Worm (Caenorhabditis elegans) whole organism, L3 larva: Measurements from ENCODE around the gene srx-56.

Experiments
- ZK546.5 ChIP-seq: sonication (generic microtip); optimal IDR thresholded peaks from 2 replicates; lab custom pipeline; 2017; ENCODE audit warnings: missing biosample characterization, missing genetic modification characterization
- aly-2 ChIP-seq: fragments of 150-350 bp; optimal IDR thresholded peaks from 2 replicates; lab custom pipeline; 2014; ENCODE audit warnings: missing biosample characterization, missing genetic modification characterization
- ama-1 ChIP-seq: fragments of 150-350 bp; optimal IDR thresholded peaks from 2 replicates; lab custom pipeline; 2018
- fkh-10 ChIP-seq: sonication (generic microtip); optimal IDR thresholded peaks from 2 replicates; lab custom pipeline; 2017; ENCODE audit warnings: missing biosample characterization, missing genetic modification reagents, missing genetic modification characterization
- lin-15B ChIP-seq: fragments of 150-350 bp; optimal IDR thresholded peaks from 2 replicates; lab custom pipeline; 2014; ENCODE audit warnings: missing biosample characterization, missing genetic modification characterization
- lin-39 ChIP-seq: fragments of 150-350 bp; optimal IDR thresholded peaks from 2 replicates; lab custom pipeline; 2018; ENCODE audit warnings: missing biosample characterization, missing genetic modification reagents, missing genetic modification characterization
- mdl-1 ChIP-seq: fragments of 150-350 bp; optimal IDR thresholded peaks from 2 replicates; lab custom pipeline; 2014; ENCODE audit warnings: missing biosample characterization, missing genetic modification characterization
- nhr-237 ChIP-seq: fragments of 150-350 bp; optimal IDR thresholded peaks from 2 replicates; lab custom pipeline; 2014; ENCODE audit warnings: missing biosample characterization, missing genetic modification characterization
- snpc-4 ChIP-seq: fragments of 150-350 bp; optimal IDR thresholded peaks from 2 replicates; lab custom pipeline; 2014; ENCODE audit warnings: missing biosample characterization, missing genetic modification characterization
- unc-62 ChIP-seq: fragments of 150-350 bp; sonication (generic microtip); optimal IDR thresholded peaks from 4 replicates; lab custom pipeline; 2014; ENCODE audit warnings: missing biosample characterization, missing genetic modification reagents, missing genetic modification characterization

DNA sequence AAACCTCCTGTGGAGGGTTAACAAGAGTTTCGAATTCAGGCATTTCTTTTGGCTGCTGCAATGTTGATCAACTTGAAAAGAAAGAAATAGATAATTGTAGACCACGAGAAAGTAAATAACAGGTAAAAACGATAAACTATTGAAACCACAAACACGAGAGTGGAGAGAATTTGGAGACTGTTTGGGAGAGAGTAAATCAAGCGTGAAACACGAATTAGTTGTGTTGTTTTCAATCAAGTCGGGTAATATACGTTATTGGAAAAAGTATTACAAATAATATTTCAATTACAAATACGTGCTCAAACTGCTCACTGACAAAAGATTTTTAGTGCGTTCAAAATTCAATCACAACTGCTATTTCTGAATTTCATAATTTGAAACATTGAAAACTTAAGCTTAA, 6.8 kb downstream of the srx-56 start, which contains the start of gene C03G6.17:
- no peak for TF ChIP-seq mdl-1 (tag; lab: Kevin White, UChicago)
- no peak for TF ChIP-seq snpc-4 (tag; lab: Kevin White, UChicago)
- TF ChIP-seq ZK546.5 (tag; lab: Kevin White, UChicago): no peak
- no peak for TF ChIP-seq aly-2 (tag; lab: Kevin White, UChicago)
- TF ChIP-seq unc-62 (GFP tag; lab: Kevin White, UChicago): no peak
- TF ChIP-seq ama-1: no peak
- TF ChIP-seq lin-15B: no peak
- TF ChIP-seq nhr-237 (tag; lab: Kevin White, UChicago): no peak
- TF ChIP-seq lin-39 (tag; lab: Kevin White, UChicago): no peak
- TF ChIP-seq fkh-10 (GFP tag; lab: Kevin White, UChicago): no peak
